Worm (Caenorhabditis elegans) whole organism, early embryonic: ENCODE measurements around the gene Y38H6C.16.

Experiments used
- B0310.2 ChIP-seq: sonication (generic microtip); optimal IDR thresholded peaks from 2 replicates; lab custom pipeline; 2016; ENCODE audit warnings: mild to moderate bottlenecking, missing genetic modification characterization, missing compliant biosample characterization
- F13C5.2 ChIP-seq: sonication (generic microtip); optimal IDR thresholded peaks from 2 replicates; lab custom pipeline; 2017; ENCODE audit warnings: mild to moderate bottlenecking, missing genetic modification characterization, inconsistent platforms, missing compliant biosample characterization
- aly-1 ChIP-seq: sonication (generic microtip); optimal IDR thresholded peaks from 2 replicates; lab custom pipeline; 2016; ENCODE audit warnings: missing genetic modification characterization, missing compliant biosample characterization
- ama-1 ChIP-seq: fragments of 150-350 bp; optimal IDR thresholded peaks from 2 replicates; lab custom pipeline; 2014
- ceh-36 ChIP-seq: sonication (generic microtip); optimal IDR thresholded peaks from 2 replicates; lab custom pipeline; 2016; ENCODE audit warnings: missing genetic modification characterization, inconsistent platforms, missing compliant biosample characterization
- ets-7 ChIP-seq: sonication (generic microtip); optimal IDR thresholded peaks from 2 replicates; lab custom pipeline; 2016; ENCODE audit warnings: missing genotype, missing genetic modification characterization, missing compliant biosample characterization
- flt-1 ChIP-seq: fragments of 200-800 bp; sonication (Bioruptor generic); IDR thresholded peaks from 2 replicates; pipeline ENCODE4 v1.3.6; 2022; ENCODE audit warnings: missing genetic modification characterization, missing compliant biosample characterization
- hnd-1 ChIP-seq: sonication (generic microtip); optimal IDR thresholded peaks from 2 replicates; lab custom pipeline; 2016; ENCODE audit warnings: missing genetic modification characterization, missing compliant biosample characterization
- pes-1 ChIP-seq: fragments of 200-800 bp; sonication (Bioruptor generic); IDR thresholded peaks from 2 replicates; pipeline ENCODE4 v1.3.6; 2022; ENCODE audit warnings: missing genetic modification reagents, missing genetic modification characterization, missing compliant biosample characterization
- scrt-1 ChIP-seq: fragments of 200-800 bp; sonication (Bioruptor generic); IDR thresholded peaks from 2 replicates; pipeline ENCODE4 v1.3.6; 2022; ENCODE audit warnings: missing genetic modification characterization, missing compliant biosample characterization
- tbx-11 ChIP-seq: fragments of 200-800 bp; sonication (Bioruptor generic); IDR thresholded peaks from 2 replicates; pipeline ENCODE4 v1.3.6; 2022; ENCODE audit warnings: missing genetic modification characterization, missing compliant biosample characterization

DNA sequence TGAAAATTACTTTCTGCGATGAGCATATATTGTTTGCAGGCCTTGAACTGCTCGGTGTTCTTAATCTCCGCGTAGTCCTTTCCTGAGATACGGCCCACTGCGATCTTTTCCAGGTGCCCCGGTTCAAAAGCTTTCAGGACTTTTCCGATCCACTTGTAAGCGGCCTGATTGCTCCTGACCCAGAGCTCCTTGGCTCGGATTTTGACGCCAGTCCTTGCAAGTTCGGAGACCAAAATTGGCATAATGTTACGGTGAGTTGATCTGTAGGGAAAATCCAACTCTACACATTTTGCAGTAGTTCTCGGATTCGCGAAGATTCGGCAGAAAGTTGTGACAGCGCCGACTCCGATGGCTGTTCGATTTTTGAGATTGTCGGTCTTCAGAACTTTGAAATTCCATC lies 22.1 kb downstream of the Y38H6C.16 start:
- no peak for TF ChIP-seq aly-1
- TF ChIP-seq ama-1: no peak
- no peak for TF ChIP-seq ets-7 (tag; lab: Kevin White, UChicago)
- TF ChIP-seq ceh-36 (tag; lab: Kevin White, UChicago): no peak
- TF ChIP-seq pes-1 (GFP tag; lab: Robert Waterston, UW): no peak
- TF ChIP-seq B0310.2 (tag; lab: Kevin White, UChicago): no peak
- no peak for TF ChIP-seq flt-1 (GFP tag; lab: Robert Waterston, UW)
- TF ChIP-seq scrt-1 (GFP tag; lab: Robert Waterston, UW): no peak
- TF ChIP-seq hnd-1 (tag; lab: Kevin White, UChicago): no peak
- no peak for TF ChIP-seq F13C5.2 (tag; lab: Kevin White, UChicago)
- no peak for TF ChIP-seq tbx-11
